Fruit fly (Drosophila melanogaster) whole organism, pupa: Measurements from ENCODE around the gene CG7720.

Experiments
- CG12605 ChIP-seq: fragments of 200-800 bp; sonication (Bioruptor generic); IDR thresholded peaks from 2 replicates; pipeline ENCODE4 v1.3.6; 2022; ENCODE audit warnings: missing biosample characterization, missing genetic modification characterization
- CG15710 ChIP-seq: fragments of 200-800 bp; sonication (Bioruptor generic); optimal IDR thresholded peaks from 2 replicates; lab custom pipeline; 2018; ENCODE audit warnings: missing biosample characterization, mild to moderate bottlenecking, missing genetic modification characterization, moderate library complexity
- CG9948 ChIP-seq: fragments of 200-800 bp; sonication (Bioruptor generic); optimal IDR thresholded peaks from 2 replicates; lab custom pipeline; 2018; ENCODE audit warnings: missing biosample characterization, mild to moderate bottlenecking, missing genetic modification characterization, moderate library complexity
- Ets98B ChIP-seq: fragments of 200-800 bp; sonication (Bioruptor generic); IDR thresholded peaks from 2 replicates; pipeline ENCODE4 v1.3.6; 2022; ENCODE audit warnings: missing biosample characterization, missing genetic modification characterization
- Snoo ChIP-seq: fragments of 200-800 bp; sonication (Bioruptor generic); optimal IDR thresholded peaks from 3 replicates; lab custom pipeline; 2017; ENCODE audit warnings: missing biosample characterization, mild to moderate bottlenecking, missing genetic modification characterization, inconsistent platforms

DNA sequence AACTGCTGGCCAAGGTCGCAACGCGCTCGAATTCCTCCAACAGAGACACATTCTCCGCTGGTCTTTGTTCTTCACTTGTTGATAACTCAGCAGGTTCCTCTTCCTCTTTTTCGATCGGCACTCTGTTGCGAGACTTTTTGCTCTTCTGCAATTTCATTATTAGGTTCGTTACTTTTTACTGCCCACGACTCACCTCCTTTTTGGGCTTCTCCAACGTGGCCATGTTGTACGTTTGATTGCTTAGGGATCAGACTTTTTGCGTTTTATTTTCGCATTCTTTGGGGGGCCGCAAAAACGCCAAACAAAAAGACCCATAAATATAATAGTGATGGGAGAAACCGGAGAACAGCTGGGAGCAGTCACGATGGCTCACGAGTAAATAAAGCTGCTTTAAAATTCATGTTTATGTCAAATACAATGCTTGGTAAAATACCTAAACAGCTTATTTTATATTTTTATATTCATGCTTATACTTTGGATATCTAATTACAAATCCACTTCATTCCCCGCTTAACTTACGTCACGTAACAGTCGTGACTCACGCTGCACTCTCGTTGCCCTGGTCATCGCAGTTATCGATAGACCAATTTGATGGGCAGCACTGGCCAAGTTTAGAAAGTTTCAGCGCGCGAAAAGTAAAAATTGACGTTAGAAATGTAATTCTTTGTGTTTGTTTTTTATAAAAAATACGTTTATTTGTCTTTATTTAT, 36.3 kb downstream of the CG7720 start, which contains the start of gene Epg5:
- TF ChIP-seq Ets98B (GFP tag; lab: Robert Waterston, UW) (no peak; the same call in 1 of the 2 replicates), CG9948 (tag; lab: Kevin White, UChicago) (no peak), CG15710 (peak; percentile 65), CG12605 (0 out of 2 replicates have a peak, but pooled peaks have one; percentile 6), Snoo (tag; lab: Kevin White, UChicago) (peak; percentile 20)
